Worm (Caenorhabditis elegans): Measurements from ENCODE around the gene pes-8.

DNA sequence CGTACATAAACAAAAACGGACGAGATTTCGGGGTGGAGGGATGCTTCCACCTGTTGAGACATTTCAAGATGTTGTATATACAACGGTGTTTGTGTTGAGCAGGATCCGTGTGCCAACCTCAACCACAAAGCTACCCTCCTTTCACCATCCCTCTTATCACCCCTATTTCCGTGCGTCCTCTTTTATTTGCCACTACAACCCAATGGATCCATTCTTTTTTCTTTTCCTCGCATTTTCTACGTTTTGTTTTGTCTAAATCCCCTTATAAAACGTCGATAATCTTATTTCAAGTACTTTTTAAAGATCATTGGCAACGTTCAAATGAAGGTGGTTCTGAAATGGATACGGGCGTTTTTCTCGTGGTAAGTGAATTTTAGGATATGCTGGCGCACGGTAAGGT lies 8.3 kb upstream of the pes-8 start, which contains the start of gene gpa-12:
- TF ChIP-seq fkh-10 (GFP tag; optimal IDR thresholded peaks at IDR 0.05) (no peak), ceh-19 (GFP tag; optimal IDR thresholded peaks at IDR 0.05) (no peak), gmeb-2 (tag; optimal IDR thresholded peaks at IDR 0.05) (no peak), unc-55 (GFP tag; optimal IDR thresholded peaks at IDR 0.05) (no peak), F13H6.1 (tag; optimal IDR thresholded peaks at IDR 0.05) (no peak), K09A11.1 (tag; optimal IDR thresholded peaks at IDR 0.05; ENCODE audit: insufficient read depth) (no peak), pat-9 (tag; optimal IDR thresholded peaks at IDR 0.05) (no peak)
